Worm (Caenorhabditis elegans) whole organism, L2 larva: ENCODE data around the gene F17A2.13.

Experiments
- alr-1 ChIP-seq: fragments of 150-350 bp; optimal IDR thresholded peaks from 2 replicates; lab custom pipeline; 2014; ENCODE audit warnings: missing biosample characterization, missing genetic modification characterization
- ama-1 ChIP-seq: fragments of 150-350 bp; optimal IDR thresholded peaks from 2 replicates; lab custom pipeline; 2018; ENCODE audit warnings: inconsistent platforms

ce11 chrX:12317560-12317959 is 3.9 kb upstream of the F17A2.13 start:
- TF ChIP-seq alr-1 (no peak), ama-1 (lab: Kevin White, UChicago) (no peak)
